Worm (Caenorhabditis elegans) whole organism, late embryonic: ENCODE measurements around the gene C52A10.3.

Source experiments
- F13H6.1 ChIP-seq: sonication (generic microtip); optimal IDR thresholded peaks from 2 replicates; lab custom pipeline; 2016; ENCODE audit warnings: missing genetic modification characterization, missing compliant biosample characterization
- hlh-30 ChIP-seq: sonication (generic microtip); optimal IDR thresholded peaks from 2 replicates; lab custom pipeline; 2017; ENCODE audit warnings: antibody characterized with exemption, missing genetic modification characterization, missing compliant biosample characterization; ENCODE audit not compliant: insufficient read depth

DNA sequence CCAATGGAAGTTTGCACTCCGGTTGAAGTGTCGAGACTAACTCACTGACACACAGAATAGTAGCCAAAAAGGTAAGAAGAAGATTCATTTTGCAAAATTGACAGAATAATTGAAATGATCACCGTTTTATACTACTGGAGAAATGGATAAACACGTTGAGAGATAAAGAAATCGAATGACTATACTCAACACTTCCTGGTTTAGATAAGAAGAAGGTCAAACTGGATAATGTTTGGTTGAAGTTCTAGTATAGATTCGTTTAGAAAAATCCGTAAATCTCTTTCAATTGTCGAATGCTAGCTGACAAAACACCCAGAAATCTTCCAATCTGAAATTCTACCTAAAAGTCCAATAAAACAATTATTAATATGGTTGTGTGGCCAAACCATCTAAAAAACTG, 48.0 kb upstream of the C52A10.3 start, which contains the start of gene Y49G5A.1:
- TF ChIP-seq F13H6.1 (no peak), hlh-30 (tag; lab: Kevin White, UChicago) (no peak)
